Fruit fly (Drosophila melanogaster) Kc167 (cell line): ENCODE data around the gene Spc25.

Experiments
- h ChIP-seq: fragments of >200 bp; optimal IDR thresholded peaks from 3 replicates; lab custom pipeline; 2018; ENCODE audit warnings: missing external identifiers
- psq ChIP-seq: fragments of >200 bp; optimal IDR thresholded peaks from 2 replicates; lab custom pipeline; 2017; ENCODE audit warnings: missing external identifiers

dm6 chr3R:12972106-12972505 lies 10.6 kb downstream of the Spc25 start:
- no peak for TF ChIP-seq psq (lab: Kevin White, UChicago)
- TF ChIP-seq h (lab: Kevin White, UChicago), result no peak
